Fruit fly (Drosophila melanogaster) whole organism, embryonic: ENCODE data around the gene wge.

ENCODE experiments used
- Ada2b ChIP-seq: fragments of 200-800 bp; sonication (Bioruptor generic); IDR thresholded peaks from 2 replicates; pipeline ENCODE4 v1.3.6; 2022; ENCODE audit warnings: missing biosample characterization, missing genetic modification characterization
- Adf1 ChIP-seq: fragments of 200-800 bp; sonication (Bioruptor generic); IDR thresholded peaks from 2 replicates; pipeline ENCODE4 v1.3.6; 2022; ENCODE audit warnings: missing biosample characterization, missing genetic modification characterization
- Awh ChIP-seq: fragments of 200-800 bp; sonication (Bioruptor generic); IDR thresholded peaks from 2 replicates; pipeline ENCODE4, ENCODE4 v1.3.6; 2022; ENCODE audit warnings: missing biosample characterization, missing genetic modification characterization
- CG10274 ChIP-seq: fragments of 200-800 bp; sonication (Bioruptor generic); optimal IDR thresholded peaks from 3 replicates; lab custom pipeline; 2017; ENCODE audit warnings: missing biosample characterization, mild to moderate bottlenecking, missing genetic modification characterization
- CG10543 ChIP-seq: fragments of 200-800 bp; sonication (Bioruptor generic); optimal IDR thresholded peaks from 3 replicates; lab custom pipeline; 2017; ENCODE audit warnings: missing biosample characterization, mild to moderate bottlenecking, missing genetic modification characterization, moderate library complexity
- CG11085 ChIP-seq: fragments of 200-800 bp; sonication (Bioruptor generic); IDR thresholded peaks from 2 replicates; pipeline ENCODE4 v1.3.6; 2022; ENCODE audit warnings: missing biosample characterization, missing genetic modification characterization
- CG12071 ChIP-seq: fragments of 200-800 bp; sonication (Bioruptor generic); optimal IDR thresholded peaks from 3 replicates; lab custom pipeline; 2018; ENCODE audit warnings: missing biosample characterization, mild to moderate bottlenecking, missing genetic modification characterization
- CG12104 ChIP-seq: fragments of 200-800 bp; sonication (Bioruptor generic); optimal IDR thresholded peaks from 3 replicates; lab custom pipeline; 2016; ENCODE audit warnings: missing biosample characterization, missing genetic modification characterization
- CG12299 ChIP-seq: fragments of 200-800 bp; sonication (Bioruptor generic); optimal IDR thresholded peaks from 2 replicates; lab custom pipeline; 2018; ENCODE audit warnings: missing biosample characterization, mild to moderate bottlenecking, missing genetic modification characterization
- CG13296 ChIP-seq: fragments of 200-800 bp; sonication (Bioruptor generic); optimal IDR thresholded peaks from 3 replicates; lab custom pipeline; 2018; ENCODE audit warnings: missing biosample characterization, mild to moderate bottlenecking, missing genetic modification characterization
- CG17359 ChIP-seq: fragments of 200-800 bp; sonication (Bioruptor generic); optimal IDR thresholded peaks from 3 replicates; lab custom pipeline; 2018; ENCODE audit warnings: missing biosample characterization, mild to moderate bottlenecking, missing genetic modification characterization, moderate library complexity
- CG18476 ChIP-seq: fragments of 200-800 bp; sonication (Bioruptor generic); optimal IDR thresholded peaks from 2 replicates; lab custom pipeline; 2016; ENCODE audit warnings: missing biosample characterization, mild to moderate bottlenecking, missing genetic modification characterization
- CG2199 ChIP-seq: fragments of 200-800 bp; sonication (Bioruptor generic); IDR thresholded peaks from 3 replicates; pipeline ENCODE4 v1.3.6; 2022; ENCODE audit warnings: missing biosample characterization, missing genetic modification characterization
- CG2875 ChIP-seq: fragments of 200-800 bp; sonication (Bioruptor generic); optimal IDR thresholded peaks from 2 replicates; lab custom pipeline; 2017; ENCODE audit warnings: missing biosample characterization, mild to moderate bottlenecking, missing genetic modification characterization, missing genetic modification reagents
- CG33213 ChIP-seq: fragments of 200-800 bp; sonication (Bioruptor generic); optimal IDR thresholded peaks from 3 replicates; lab custom pipeline; 2016; ENCODE audit warnings: missing biosample characterization, missing genetic modification characterization
- CG4360 ChIP-seq: fragments of 200-800 bp; sonication (Bioruptor generic); IDR thresholded peaks from 2 replicates; pipeline ENCODE4 v1.3.6; 2022; ENCODE audit warnings: missing biosample characterization, missing genetic modification characterization
- CG4820 ChIP-seq: fragments of 200-800 bp; sonication (Bioruptor generic); optimal IDR thresholded peaks from 3 replicates; lab custom pipeline; 2016; ENCODE audit warnings: missing biosample characterization, missing genetic modification characterization
- CG6175 ChIP-seq: fragments of 200-800 bp; sonication (Bioruptor generic); IDR thresholded peaks from 3 replicates; pipeline ENCODE4 v1.3.6; 2022; ENCODE audit warnings: missing biosample characterization, missing genetic modification characterization
- CG9437 ChIP-seq: fragments of 200-800 bp; sonication (Bioruptor generic); optimal IDR thresholded peaks from 2 replicates; lab custom pipeline; 2018; ENCODE audit warnings: missing biosample characterization, mild to moderate bottlenecking, missing genetic modification characterization
- CG9797 ChIP-seq: fragments of 200-800 bp; sonication (Bioruptor generic); optimal IDR thresholded peaks from 3 replicates; lab custom pipeline; 2018; ENCODE audit warnings: missing biosample characterization, mild to moderate bottlenecking, missing genetic modification characterization
- CTCF ChIP-seq: fragments of 200-800 bp; sonication (Bioruptor generic); optimal IDR thresholded peaks from 2 replicates; lab custom pipeline; 2017; ENCODE audit warnings: missing biosample characterization, mild to moderate bottlenecking, missing genetic modification characterization, moderate library complexity
- D19A ChIP-seq: fragments of 200-800 bp; optimal IDR thresholded peaks from 3 replicates; lab custom pipeline; 2019; ENCODE audit warnings: missing biosample characterization, mild to moderate bottlenecking, missing genetic modification characterization, moderate library complexity
- Dfd ChIP-seq, 2 experiments: fragments of >200 bp; optimal IDR thresholded peaks; 2 replicates each; lab custom pipeline; 2017; ENCODE audit warnings: missing biosample characterization in 2 of 2, missing genetic modification characterization in 2 of 2
- Dip2 ChIP-seq: fragments of 200-800 bp; sonication (Bioruptor generic); IDR thresholded peaks from 2 replicates; pipeline ENCODE4 v1.3.6; 2022; ENCODE audit warnings: missing biosample characterization, missing genetic modification characterization
- Hr51 ChIP-seq, 2 experiments: fragments of 200-800 bp; sonication (Bioruptor generic); optimal IDR thresholded peaks; 2 replicates in 1 of 2; 3 replicates in 1 of 2; lab custom pipeline; 2016 to 2018; ENCODE audit warnings: missing biosample characterization in 2 of 2, missing genetic modification characterization in 2 of 2, mild to moderate bottlenecking in 1 of 2, moderate library complexity in 1 of 2
- Hr78 ChIP-seq, 2 experiments: fragments of 200-800 bp in 1 of 2; fragments of >200 bp in 1 of 2; sonication (Bioruptor generic) in 1 of 2; optimal IDR thresholded peaks; 2 replicates each; lab custom pipeline; 2017 to 2019; ENCODE audit warnings: missing biosample characterization in 2 of 2, missing genetic modification characterization in 2 of 2, mild to moderate bottlenecking in 1 of 2, moderate library complexity in 1 of 2
- MTF-1 ChIP-seq: fragments of 200-800 bp; sonication (Bioruptor generic); optimal IDR thresholded peaks from 2 replicates; lab custom pipeline; 2018; ENCODE audit warnings: missing biosample characterization, mild to moderate bottlenecking, missing genetic modification characterization, borderline replicate concordance
- Med ChIP-seq: fragments of 200-800 bp; sonication (Bioruptor generic); peaks from one replicate; lab custom pipeline; 2016; ENCODE audit warnings: missing biosample characterization, missing genetic modification characterization, mild to moderate bottlenecking, inconsistent platforms, moderate library complexity
- Meics ChIP-seq: fragments of 200-800 bp; sonication (Bioruptor generic); optimal IDR thresholded peaks from 2 replicates; lab custom pipeline; 2017; ENCODE audit warnings: missing biosample characterization, mild to moderate bottlenecking, missing genetic modification characterization
- Myb ChIP-seq: fragments of 200-800 bp; sonication (Bioruptor generic); optimal IDR thresholded peaks from 2 replicates; lab custom pipeline; 2016; ENCODE audit warnings: missing biosample characterization, missing genetic modification characterization
- NC2β ChIP-seq: fragments of 200-800 bp; sonication (Bioruptor generic); optimal IDR thresholded peaks from 2 replicates; lab custom pipeline; 2016; ENCODE audit warnings: missing biosample characterization, missing genetic modification characterization
- Neu2 ChIP-seq: fragments of 200-800 bp; sonication (Bioruptor generic); optimal IDR thresholded peaks from 3 replicates; lab custom pipeline; 2016; ENCODE audit warnings: missing biosample characterization, missing genetic modification characterization, borderline replicate concordance
- Spps ChIP-seq: fragments of 200-800 bp; sonication (Bioruptor generic); optimal IDR thresholded peaks from 2 replicates; lab custom pipeline; 2018; ENCODE audit warnings: missing biosample characterization, mild to moderate bottlenecking, missing genetic modification characterization
- caup ChIP-seq: fragments of 200-800 bp; sonication (Bioruptor generic); optimal IDR thresholded peaks from 3 replicates; lab custom pipeline; 2017; ENCODE audit warnings: missing biosample characterization, mild to moderate bottlenecking, missing genetic modification characterization, moderate library complexity; ENCODE audit not compliant: severe bottlenecking
- ci ChIP-seq: fragments of 200-800 bp; sonication (Bioruptor generic); IDR thresholded peaks from 3 replicates; pipeline ENCODE4 v1.3.6; 2022; ENCODE audit warnings: missing biosample characterization, missing genetic modification characterization
- dysf ChIP-seq: fragments of 200-800 bp; sonication (Bioruptor generic); IDR thresholded peaks from 3 replicates; pipeline ENCODE4 v1.3.6; 2022; ENCODE audit warnings: missing biosample characterization, missing genetic modification characterization
- fd3F ChIP-seq: fragments of 200-800 bp; sonication (Bioruptor generic); optimal IDR thresholded peaks from 2 replicates; lab custom pipeline; 2018; ENCODE audit warnings: missing biosample characterization, mild to moderate bottlenecking, missing genetic modification characterization, moderate library complexity
- gsb ChIP-seq: fragments of 200-800 bp; sonication (Bioruptor generic); IDR thresholded peaks from 2 replicates; pipeline ENCODE4 v1.3.6; 2022; ENCODE audit warnings: missing biosample characterization, missing genetic modification characterization
- insv ChIP-seq, 2 experiments: fragments of 200-800 bp; sonication (Bioruptor generic); optimal IDR thresholded peaks; 3 replicates each; lab custom pipeline; 2016 to 2018; ENCODE audit warnings: missing biosample characterization in 2 of 2, missing genetic modification characterization in 2 of 2
- jumu ChIP-seq: fragments of 200-800 bp; sonication (Bioruptor generic); optimal IDR thresholded peaks from 3 replicates; lab custom pipeline; 2016; ENCODE audit warnings: missing biosample characterization, missing genetic modification characterization
- ken ChIP-seq: fragments of 200-800 bp; sonication (Bioruptor generic); IDR thresholded peaks from 3 replicates; pipeline ENCODE4 v1.3.6; 2022; ENCODE audit warnings: missing biosample characterization, missing genetic modification characterization
- kni ChIP-seq: fragments of 200-800 bp; sonication (Bioruptor generic); optimal IDR thresholded peaks from 3 replicates; lab custom pipeline; 2017; ENCODE audit warnings: mild to moderate bottlenecking, missing biosample characterization, missing genetic modification reagents, missing genetic modification characterization
- lab ChIP-seq: fragments of 200-800 bp; sonication (Bioruptor generic); optimal IDR thresholded peaks from 3 replicates; lab custom pipeline; 2017; ENCODE audit warnings: missing biosample characterization, missing genetic modification characterization, mild to moderate bottlenecking, moderate library complexity, missing genetic modification reagents
- lola ChIP-seq, 3 experiments: fragments of >200 bp in 2 of 3; fragments of 200-800 bp in 1 of 3; sonication (Bioruptor generic) in 1 of 3; optimal IDR thresholded peaks; 2 replicates each; lab custom pipeline; 2017 to 2019; ENCODE audit warnings: missing biosample characterization in 3 of 3, missing genetic modification characterization in 3 of 3, mild to moderate bottlenecking in 1 of 3, moderate library complexity in 1 of 3
- sd ChIP-seq: fragments of 200-800 bp; sonication (Bioruptor generic); optimal IDR thresholded peaks from 3 replicates; lab custom pipeline; 2018; ENCODE audit warnings: missing biosample characterization, mild to moderate bottlenecking, missing genetic modification characterization, moderate library complexity
- sens ChIP-seq: fragments of 200-800 bp; sonication (Bioruptor generic); peaks from one replicate; lab custom pipeline; 2016; ENCODE audit warnings: missing biosample characterization, missing genetic modification characterization
- tup ChIP-seq: fragments of 200-800 bp; sonication (Bioruptor generic); optimal IDR thresholded peaks from 2 replicates; lab custom pipeline; 2016; ENCODE audit warnings: missing biosample characterization, mild to moderate bottlenecking, missing genetic modification characterization, moderate library complexity
- twi ChIP-seq: fragments of 200-800 bp; optimal IDR thresholded peaks from 2 replicates; lab custom pipeline; 2019; ENCODE audit warnings: missing biosample characterization, mild to moderate bottlenecking, missing genetic modification characterization, moderate library complexity
- wek ChIP-seq: fragments of 200-800 bp; sonication (Bioruptor generic); optimal IDR thresholded peaks from 3 replicates; lab custom pipeline; 2018; ENCODE audit warnings: missing biosample characterization, mild to moderate bottlenecking, missing genetic modification characterization, moderate library complexity

wge gene

DNA sequence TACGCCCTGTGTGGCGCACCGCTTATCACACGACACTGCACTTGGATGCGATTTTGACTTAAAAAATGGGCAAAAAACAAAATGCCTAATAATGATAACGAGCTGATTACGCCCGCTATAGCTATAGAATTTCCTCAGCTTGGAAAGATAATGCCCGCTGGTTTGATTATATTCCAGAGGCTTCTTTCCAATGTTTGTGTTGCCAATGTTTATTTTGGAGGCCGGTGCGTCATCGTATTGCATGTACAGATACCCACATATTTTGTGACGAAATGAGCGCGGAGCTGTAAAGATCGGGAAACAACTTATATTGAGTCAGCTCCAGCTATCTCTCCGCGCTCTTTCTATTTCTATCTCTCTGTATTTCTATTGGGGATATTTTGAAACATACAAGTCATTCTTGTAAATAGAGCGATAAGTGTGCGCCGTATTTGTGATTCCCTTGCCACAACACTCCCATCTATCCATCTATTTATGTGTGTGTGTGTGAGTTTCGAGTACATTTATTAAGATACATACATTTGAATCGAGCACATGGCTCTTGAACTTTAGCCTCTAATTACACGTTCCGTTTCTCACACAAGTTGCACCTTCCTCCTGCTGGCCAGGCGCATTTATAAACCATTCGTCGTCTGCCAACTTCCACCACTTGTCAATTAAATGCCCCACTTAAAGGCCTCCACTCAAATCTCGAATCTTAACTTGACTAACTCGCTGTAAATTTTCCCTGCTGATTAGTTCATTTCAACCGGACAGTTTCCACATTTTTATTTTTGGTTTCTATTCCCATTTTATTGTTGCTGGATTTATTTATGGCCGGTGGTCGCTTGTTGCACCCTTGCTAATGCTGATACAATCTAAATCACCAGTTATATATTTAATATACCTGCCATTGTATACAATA is 36.7 kb downstream of the wge start (continued):
- TF ChIP-seq Hr51 (GFP tag; optimal IDR thresholded peaks at IDR 0.05; lab: Kevin White, UChicago) = no peak
- peak; percentile 9 for TF ChIP-seq caup (GFP tag; lab: Kevin White, UChicago)
- TF ChIP-seq CG6175 = no peak
- TF ChIP-seq NC2β (GFP tag; lab: Kevin White, UChicago) = no peak
- no peak for TF ChIP-seq ken (GFP tag; lab: Robert Waterston, UW)
- peak; percentile 30 for TF ChIP-seq CG10543 (GFP tag; lab: Kevin White, UChicago)
- TF ChIP-seq twi (tag; lab: Kevin White, UChicago) = no peak
- peak; percentile 76 for TF ChIP-seq Med (GFP tag; lab: Kevin White, UChicago)
- TF ChIP-seq CG12071 (GFP tag; lab: Kevin White, UChicago) = peak; percentile 28
- TF ChIP-seq Hr78 (GFP tag; optimal IDR thresholded peaks at IDR 0.05; lab: Kevin White, UChicago) = peak in 1 of 2 experiments; percentile 83
- TF ChIP-seq jumu (GFP tag; lab: Kevin White, UChicago) = no peak
- TF ChIP-seq sens (GFP tag; lab: Kevin White, UChicago) = peak; percentile 49
- TF ChIP-seq CG4820 = no peak
- TF ChIP-seq CG9437 = no peak
- 0 out of 2 replicates have a peak, but pooled peaks have one; percentile 5 for TF ChIP-seq Ada2b
- TF ChIP-seq CTCF (GFP tag; lab: Kevin White, UChicago) = no peak
- no peak for TF ChIP-seq Neu2 (GFP tag; lab: Kevin White, UChicago)
- no peak for TF ChIP-seq CG12299 (tag; lab: Kevin White, UChicago)
- TF ChIP-seq CG12104 (GFP tag; lab: Kevin White, UChicago) = no peak
- TF ChIP-seq Adf1 = no peak
- no peak for TF ChIP-seq CG18476 (GFP tag; lab: Kevin White, UChicago)
- TF ChIP-seq D19A (tag; lab: Kevin White, UChicago) = no peak
- peak; percentile 20 for TF ChIP-seq sd
- peak; percentile 29 for TF ChIP-seq kni (GFP tag; lab: Kevin White, UChicago)
- TF ChIP-seq Dfd (GFP tag; optimal IDR thresholded peaks at IDR 0.05; lab: Kevin White, UChicago) = no peak
- no peak for TF ChIP-seq CG33213 (GFP tag; lab: Kevin White, UChicago)
- TF ChIP-seq CG9797 (GFP tag; lab: Kevin White, UChicago) = no peak
- peak; percentile 41 for TF ChIP-seq lab (GFP tag; lab: Kevin White, UChicago)
- peak; percentile 32 for TF ChIP-seq CG13296 (GFP tag; lab: Kevin White, UChicago)
- no peak for TF ChIP-seq CG11085 (GFP tag; lab: Robert Waterston, UW)
- TF ChIP-seq Myb = no peak
- TF ChIP-seq CG17359 = no peak
- TF ChIP-seq lola (GFP tag; optimal IDR thresholded peaks at IDR 0.05; lab: Kevin White, UChicago) = no peak
- no peak for TF ChIP-seq Dip2 (GFP tag; lab: Robert Waterston, UW)
- TF ChIP-seq Spps (tag; lab: Kevin White, UChicago) = no peak
- TF ChIP-seq CG4360 (GFP tag; lab: Robert Waterston, UW) = no peak
- no peak for TF ChIP-seq fd3F (GFP tag; lab: Kevin White, UChicago)
- peak; percentile 19 for TF ChIP-seq Meics
- no peak for TF ChIP-seq gsb (GFP tag; lab: Robert Waterston, UW)
- peak; percentile 43 for TF ChIP-seq wek (GFP tag; lab: Kevin White, UChicago)
- TF ChIP-seq Awh (GFP tag; lab: Robert Waterston, UW) = no peak
- TF ChIP-seq ci (GFP tag; lab: Robert Waterston, UW) = no peak
- 0 out of 3 replicates have a peak, but pooled peaks have one; percentile 63 for TF ChIP-seq CG2199 (GFP tag; lab: Robert Waterston, UW)
- no peak for TF ChIP-seq insv (GFP tag; optimal IDR thresholded peaks at IDR 0.05; lab: Kevin White, UChicago)
- TF ChIP-seq dysf (GFP tag; lab: Robert Waterston, UW) = no peak
- TF ChIP-seq CG2875 = no peak
- no peak for TF ChIP-seq tup
- peak; percentile 27 for TF ChIP-seq MTF-1 (GFP tag; lab: Kevin White, UChicago)
- no peak for TF ChIP-seq CG10274
